Worm (Caenorhabditis elegans) whole organism, L1 larva: ENCODE results near the gene acox-1.5.

Experiments
- C34B4.2 ChIP-seq: sonication (generic microtip); optimal IDR thresholded peaks from 2 replicates; lab custom pipeline; 2017; ENCODE audit warnings: mild to moderate bottlenecking, missing genetic modification characterization, missing compliant biosample characterization
- Y116A8C.19 ChIP-seq: sonication (generic microtip); optimal IDR thresholded peaks from 2 replicates; lab custom pipeline; 2016; ENCODE audit warnings: missing compliant biosample characterization, missing genetic modification characterization, borderline replicate concordance
- aha-1 ChIP-seq: fragments of 150-350 bp; optimal IDR thresholded peaks from 2 replicates; lab custom pipeline; 2014; ENCODE audit warnings: missing biosample characterization, missing genetic modification characterization
- alr-1 ChIP-seq: fragments of 200-800 bp; sonication (Bioruptor generic); optimal IDR thresholded peaks from 2 replicates; lab custom pipeline; 2018; ENCODE audit warnings: borderline replicate concordance, mild to moderate bottlenecking, missing genetic modification characterization, missing compliant biosample characterization
- ama-1 ChIP-seq: fragments of 150-350 bp; optimal IDR thresholded peaks from 2 replicates; lab custom pipeline; 2014
- ceh-82 ChIP-seq, 3 experiments: fragments of 150-350 bp in 1 of 3; sonication (generic microtip) in 2 of 3; optimal IDR thresholded peaks; 2 replicates each; lab custom pipeline; 2014 to 2017; ENCODE audit warnings: missing biosample characterization in 3 of 3, missing genetic modification characterization in 3 of 3
- ceh-90 ChIP-seq: sonication (generic microtip); optimal IDR thresholded peaks from 2 replicates; lab custom pipeline; 2016; ENCODE audit warnings: missing genetic modification characterization, missing compliant biosample characterization
- efl-1 ChIP-seq, 4 experiments: fragments of 150-350 bp; optimal IDR thresholded peaks in 3 of 4; peaks in 1 of 4; 1 replicate in 1 of 4; 2 replicates in 3 of 4; lab custom pipeline; 2014; ENCODE audit warnings: missing biosample characterization in 2 of 4, missing genetic modification characterization in 2 of 4, missing genetic modification reagents in 2 of 4
- efl-3 ChIP-seq: fragments of 200-800 bp; sonication (Bioruptor generic); optimal IDR thresholded peaks from 2 replicates; lab custom pipeline; 2018; ENCODE audit warnings: mild to moderate bottlenecking, missing genetic modification characterization, missing compliant biosample characterization
- fkh-8 ChIP-seq: sonication (generic microtip); optimal IDR thresholded peaks from 2 replicates; lab custom pipeline; 2016; ENCODE audit warnings: mild to moderate bottlenecking, missing genetic modification characterization, missing compliant biosample characterization
- grh-1 ChIP-seq: fragments of 200-800 bp; sonication (Bioruptor generic); IDR thresholded peaks from 2 replicates; pipeline ENCODE4 v1.3.6; 2022; ENCODE audit warnings: missing genetic modification reagents, missing genetic modification characterization, missing compliant biosample characterization
- hlh-17 ChIP-seq: fragments of 200-800 bp; sonication (Bioruptor generic); optimal IDR thresholded peaks from 2 replicates; lab custom pipeline; 2018; ENCODE audit warnings: missing genetic modification characterization, mild to moderate bottlenecking, missing compliant biosample characterization, moderate library complexity, borderline replicate concordance
- lir-3 ChIP-seq: sonication (generic microtip); optimal IDR thresholded peaks from 2 replicates; lab custom pipeline; 2016; ENCODE audit warnings: mild to moderate bottlenecking, missing genetic modification characterization, moderate library complexity, missing compliant biosample characterization; ENCODE audit not compliant: poor library complexity
- mab-9 ChIP-seq: fragments of 200-800 bp; sonication (Bioruptor generic); IDR thresholded peaks from 2 replicates; pipeline ENCODE4 v1.3.6; 2022; ENCODE audit warnings: missing genetic modification reagents, missing genetic modification characterization, missing compliant biosample characterization
- mdl-1 ChIP-seq, 2 experiments: fragments of 150-350 bp; optimal IDR thresholded peaks; 2 replicates each; lab custom pipeline; 2014 to 2017; ENCODE audit warnings: missing biosample characterization in 2 of 2, missing genetic modification characterization in 2 of 2, inconsistent platforms in 1 of 2
- mef-2 ChIP-seq: fragments of 150-350 bp; optimal IDR thresholded peaks from 2 replicates; lab custom pipeline; 2014; ENCODE audit warnings: missing biosample characterization, missing genetic modification characterization
- mep-1 ChIP-seq: fragments of 150-350 bp; optimal IDR thresholded peaks from 2 replicates; lab custom pipeline; 2014; ENCODE audit warnings: missing biosample characterization, missing genetic modification characterization
- nhr-12 ChIP-seq: sonication (generic microtip); optimal IDR thresholded peaks from 2 replicates; lab custom pipeline; 2017; ENCODE audit warnings: missing biosample characterization, missing genetic modification characterization
- nhr-47 ChIP-seq: sonication (generic microtip); optimal IDR thresholded peaks from 2 replicates; lab custom pipeline; 2016; ENCODE audit warnings: mild to moderate bottlenecking, missing genetic modification characterization, moderate library complexity, missing compliant biosample characterization
- nhr-71 ChIP-seq: sonication (generic microtip); optimal IDR thresholded peaks from 2 replicates; lab custom pipeline; 2016; ENCODE audit warnings: mild to moderate bottlenecking, missing genetic modification characterization, moderate library complexity, missing compliant biosample characterization
- nhr-76 ChIP-seq: sonication (generic microtip); optimal IDR thresholded peaks from 2 replicates; lab custom pipeline; 2017; ENCODE audit warnings: missing biosample characterization, missing genetic modification characterization
- nhr-90 ChIP-seq: sonication (generic microtip); optimal IDR thresholded peaks from 2 replicates; lab custom pipeline; 2016; ENCODE audit warnings: mild to moderate bottlenecking, missing genetic modification characterization, missing compliant biosample characterization; ENCODE audit not compliant: poor library complexity
- pag-3 ChIP-seq: sonication (generic microtip); optimal IDR thresholded peaks from 2 replicates; lab custom pipeline; 2017; ENCODE audit warnings: missing genetic modification characterization, mild to moderate bottlenecking, missing compliant biosample characterization, antibody characterized with exemption, borderline replicate concordance; ENCODE audit not compliant: insufficient read depth
- pax-3 ChIP-seq: fragments of 200-800 bp; sonication (Bioruptor generic); optimal IDR thresholded peaks from 2 replicates; lab custom pipeline; 2018; ENCODE audit warnings: mild to moderate bottlenecking, missing genetic modification characterization, moderate library complexity, missing compliant biosample characterization
- rnt-1 ChIP-seq: sonication (generic microtip); optimal IDR thresholded peaks from 2 replicates; lab custom pipeline; 2016; ENCODE audit warnings: mild to moderate bottlenecking, missing genetic modification characterization, moderate library complexity, missing compliant biosample characterization
- unc-30 ChIP-seq: sonication (generic microtip); optimal IDR thresholded peaks from 2 replicates; lab custom pipeline; 2017; ENCODE audit warnings: missing biosample characterization, missing genetic modification characterization
- unc-86 ChIP-seq: sonication (generic microtip); optimal IDR thresholded peaks from 2 replicates; lab custom pipeline; 2016; ENCODE audit warnings: missing genetic modification characterization, missing compliant biosample characterization
- unc-98 ChIP-seq: fragments of 200-800 bp; sonication (Bioruptor generic); IDR thresholded peaks from 2 replicates; pipeline ENCODE4 v1.3.6; 2022; ENCODE audit warnings: missing genetic modification characterization, missing compliant biosample characterization
- xbp-1 ChIP-seq: sonication (generic microtip); optimal IDR thresholded peaks from 2 replicates; lab custom pipeline; 2016; ENCODE audit warnings: missing genetic modification characterization, missing compliant biosample characterization
- zip-4 ChIP-seq: fragments of 200-800 bp; sonication (Bioruptor generic); optimal IDR thresholded peaks from 2 replicates; lab custom pipeline; 2018; ENCODE audit warnings: mild to moderate bottlenecking, missing genetic modification characterization, moderate library complexity, missing compliant biosample characterization
- ztf-11 ChIP-seq, 2 experiments: sonication (generic microtip); optimal IDR thresholded peaks; 2 replicates each; lab custom pipeline; 2016 to 2017; ENCODE audit warnings: missing genetic modification characterization in 2 of 2, missing biosample characterization in 1 of 2, missing compliant biosample characterization in 1 of 2

acox-1.5 gene

DNA sequence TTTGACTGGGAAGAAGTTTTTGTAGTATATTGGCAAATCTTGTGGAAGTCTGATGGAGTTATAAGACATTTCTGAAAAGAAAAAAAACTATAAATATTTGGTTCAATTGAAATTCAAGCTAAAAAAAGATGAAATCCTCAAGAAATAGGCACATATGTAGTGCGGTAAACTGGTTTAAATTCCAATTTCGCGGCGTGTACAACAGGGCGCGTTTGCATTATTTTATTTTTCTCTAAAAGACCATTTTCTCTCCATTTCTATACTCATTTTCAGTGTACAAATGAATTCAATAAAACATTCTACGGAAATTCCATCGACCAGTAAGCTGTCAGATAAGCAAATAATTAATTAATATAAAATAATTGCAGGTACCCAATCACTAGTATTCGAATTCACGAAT lies 22.2 kb upstream of the acox-1.5 start, which contains the start of the genes pri-1 and F58A4.6 (continued):
- TF ChIP-seq mab-9 (GFP tag; lab: Robert Waterston, UW) (no peak), C34B4.2 (tag; lab: Kevin White, UChicago) (no peak), nhr-71 (tag; lab: Kevin White, UChicago) (peak; percentile 32)

DNA sequence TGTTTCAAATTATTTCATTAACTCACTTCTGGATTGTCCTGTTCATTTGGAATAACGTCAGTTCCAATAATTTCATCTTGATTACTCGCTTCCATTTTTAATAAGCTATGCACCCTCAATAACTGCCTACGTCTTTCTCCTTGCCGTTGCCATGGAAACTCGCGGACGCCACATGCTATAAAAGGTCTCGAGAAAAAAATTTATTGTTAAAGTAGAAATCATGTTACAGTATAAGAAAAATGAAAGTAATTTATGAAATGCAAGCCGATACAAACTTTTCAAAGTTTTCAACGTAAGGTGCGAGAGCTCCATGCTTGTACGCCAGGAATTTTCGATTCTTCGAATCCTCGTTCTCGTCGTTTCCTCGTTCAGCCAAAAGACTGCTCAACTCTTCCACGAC lies 20.1 kb upstream of the acox-1.5 start, which contains the start of gene bbs-4:
bbs-4 (minus strand) TSS at position 101 of the 400 bp plus-strand sequence.
- no peak for TF ChIP-seq alr-1 (tag; lab: Kevin White, UChicago)
- TF ChIP-seq fkh-8 (tag; lab: Kevin White, UChicago): peak; percentile 54
- TF ChIP-seq nhr-12 (tag; lab: Kevin White, UChicago): no peak

DNA sequence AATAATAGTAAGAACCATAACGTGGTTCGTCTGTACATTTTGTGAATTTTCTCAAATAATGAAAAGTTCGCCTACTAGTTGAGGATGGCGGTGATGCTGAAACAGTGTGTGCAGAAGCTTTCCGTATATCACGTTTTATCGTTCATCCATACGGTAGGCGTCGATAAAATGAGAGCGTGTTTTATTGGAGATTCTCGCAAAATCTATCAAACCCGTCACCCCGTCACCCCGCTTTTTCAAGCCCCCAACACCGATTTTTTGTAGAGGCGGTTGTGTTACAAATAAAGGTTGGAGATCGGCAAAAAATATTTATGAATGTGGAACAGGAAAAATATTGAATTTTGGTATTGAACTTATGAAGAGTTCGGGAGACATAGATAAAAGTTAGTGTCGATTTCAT lies 16.7 kb upstream of the acox-1.5 start, which contains the start of gene clec-161:
clec-161 (minus strand) TSS at position 101 of the 400 bp plus-strand sequence.
- TF ChIP-seq nhr-47 (no peak), hlh-17 (no peak), pax-3 (tag; lab: Kevin White, UChicago) (no peak), efl-3 (GFP tag; lab: Kevin White, UChicago) (no peak), lir-3 (no peak), C34B4.2 (tag; lab: Kevin White, UChicago) (no peak)

DNA sequence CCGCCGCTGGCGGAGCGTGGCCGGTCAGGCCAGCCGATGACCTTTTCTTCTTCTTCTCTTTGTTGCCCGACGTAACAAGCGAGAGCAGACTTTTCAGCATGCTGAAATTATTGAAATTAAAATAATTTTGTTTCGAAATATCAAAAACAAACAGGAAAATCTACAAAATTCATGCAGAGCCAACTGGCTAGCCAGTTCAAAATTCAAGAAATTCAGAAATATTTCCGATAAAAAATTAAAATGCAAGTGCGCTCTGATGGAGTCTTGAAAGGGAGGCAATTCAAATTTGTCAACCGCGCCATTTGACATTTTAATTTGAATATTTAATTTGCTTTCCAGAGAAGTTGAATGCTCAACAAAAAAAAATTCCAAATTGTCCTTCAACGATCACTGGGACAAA lies 8.7 kb upstream of the acox-1.5 start, which contains the start of gene F58A4.2:
F58A4.2 (minus strand) TSS at position 101 of the 400 bp plus-strand sequence.
- TF ChIP-seq ceh-90 (tag; lab: Kevin White, UChicago) (no peak), zip-4 (GFP tag; lab: Kevin White, UChicago) (no peak), efl-1 (optimal IDR thresholded peaks at IDR 0.05; lab: Kevin White, UChicago) (peak in 1 of 2 experiments; percentile 79), efl-1 (GFP tag; optimal IDR thresholded peaks at IDR 0.05 in 1 of 2; lab: Kevin White, UChicago) (peak in 1 of 2 experiments; percentile 19), ceh-82 (tag; optimal IDR thresholded peaks at IDR 0.05; lab: Kevin White, UChicago) (no peak), xbp-1 (tag; lab: Kevin White, UChicago) (no peak)

DNA sequence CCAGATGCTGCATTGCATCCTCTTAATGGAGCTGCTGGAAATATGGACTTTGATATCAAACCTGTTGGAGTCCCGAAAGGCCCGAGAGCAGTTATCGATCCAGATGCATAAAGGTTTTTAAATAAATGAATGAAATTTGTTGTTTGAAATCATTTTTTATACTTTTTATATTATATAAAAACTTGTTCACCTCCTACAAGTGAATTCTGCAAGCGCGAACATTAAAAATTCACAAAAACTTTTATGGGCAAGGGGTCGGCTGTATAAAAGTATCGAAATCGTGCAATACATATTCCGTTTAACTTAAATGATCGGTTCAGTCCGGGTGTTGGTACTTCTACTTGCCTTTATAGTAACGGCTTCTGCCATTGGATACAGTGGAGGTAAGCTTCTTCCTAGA lies 6.2 kb upstream of the acox-1.5 start, which contains the start of gene F58A4.1:
F58A4.1 (plus strand) TSS at position 301 of the 400 bp plus-strand sequence.
- TF ChIP-seq nhr-76 (no peak), ceh-82 (tag; optimal IDR thresholded peaks at IDR 0.05; lab: Kevin White, UChicago) (no peak), xbp-1 (tag; lab: Kevin White, UChicago) (no peak), mef-2 (tag; lab: Kevin White, UChicago) (no peak), unc-30 (no peak), mep-1 (tag; lab: Kevin White, UChicago) (no peak), nhr-71 (tag; lab: Kevin White, UChicago) (no peak), ztf-11 (tag; optimal IDR thresholded peaks at IDR 0.05; lab: Kevin White, UChicago) (no peak)
- TF ChIP-seq, all 84 proteins: peak for 0

DNA sequence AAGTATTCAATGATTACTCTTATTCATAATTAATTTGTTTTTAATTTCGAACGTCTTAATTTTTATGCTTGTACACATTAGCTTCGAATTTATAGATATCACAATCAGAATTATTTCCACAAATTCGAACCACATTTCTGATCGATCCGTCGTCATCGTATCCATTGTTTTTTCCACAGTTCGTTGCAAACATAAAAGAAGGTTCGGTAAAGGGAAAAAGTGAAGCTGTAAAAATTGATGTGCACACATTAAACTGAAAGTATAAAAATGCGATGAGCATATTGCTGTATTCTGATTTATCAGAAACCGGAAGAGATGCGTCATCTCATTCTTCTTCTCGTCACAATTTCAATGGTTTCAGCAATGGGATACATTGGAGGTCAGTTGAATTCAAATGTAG lies 5.1 kb upstream of the acox-1.5 start, which contains the start of gene C48B4.12:
C48B4.12 (plus strand) TSS at position 301 of the 400 bp plus-strand sequence.
- no peak for TF ChIP-seq lir-3
- no peak for TF ChIP-seq nhr-76
- no peak for TF ChIP-seq mdl-1 (tag; optimal IDR thresholded peaks at IDR 0.05; lab: Kevin White, UChicago)
- no peak for TF ChIP-seq aha-1 (tag; lab: Kevin White, UChicago)
- no peak for TF ChIP-seq grh-1 (GFP tag; lab: Robert Waterston, UW)
- TF ChIP-seq pax-3 (tag; lab: Kevin White, UChicago): no peak
- no peak for TF ChIP-seq unc-98 (GFP tag; lab: Robert Waterston, UW)
- TF ChIP-seq efl-1 (optimal IDR thresholded peaks at IDR 0.05; lab: Kevin White, UChicago): no peak
- no peak for TF ChIP-seq efl-1 (GFP tag; optimal IDR thresholded peaks at IDR 0.05 in 1 of 2; lab: Kevin White, UChicago)
- no peak for TF ChIP-seq rnt-1 (tag; lab: Kevin White, UChicago)
- no peak for TF ChIP-seq Y116A8C.19 (tag; lab: Kevin White, UChicago)
- no peak for TF ChIP-seq nhr-90 (tag; lab: Kevin White, UChicago)
- no peak for TF ChIP-seq pag-3 (tag; lab: Kevin White, UChicago)
- TF ChIP-seq ama-1 (lab: Kevin White, UChicago): no peak
- TF ChIP-seq unc-86 (tag; lab: Kevin White, UChicago): no peak
